Fruit fly (Drosophila melanogaster): ENCODE results near the gene Clp.
A peak's percentile ranks its signal among the peaks of the same experiment; 100 is the strongest.

Gene Clp

dm6 chr2L:865851-866250 lies 46.1 kb downstream of the Clp start (continued):
- peak; percentile 97 for TF ChIP-seq CG32532 (GFP tag; IDR thresholded peaks at IDR 0.05)
- TF ChIP-seq hbn (GFP tag; IDR thresholded peaks at IDR 0.05; ENCODE audit: partially characterized antibody), result no peak
- no peak for TF ChIP-seq CG2129 (GFP tag; IDR thresholded peaks at IDR 0.05; ENCODE audit: partially characterized antibody)
- TF ChIP-seq unpg (GFP tag; optimal IDR thresholded peaks at IDR 0.05), result peak; percentile 97
- no peak for TF ChIP-seq ato (GFP tag; IDR thresholded peaks at IDR 0.05; ENCODE audit: partially characterized antibody)
- peak; percentile 91 for TF ChIP-seq tup (GFP tag; optimal IDR thresholded peaks at IDR 0.05)
- peak; percentile 87 for TF ChIP-seq CG18764 (GFP tag; optimal IDR thresholded peaks at IDR 0.05)
- peak; percentile 94 for TF ChIP-seq dati (GFP tag; IDR thresholded peaks at IDR 0.05)
- TF ChIP-seq bbx (GFP tag; IDR thresholded peaks at IDR 0.05; ENCODE audit: partially characterized antibody), result no peak
- TF ChIP-seq CG18011 (GFP tag; optimal IDR thresholded peaks at IDR 0.05), result peak; percentile 71
- peak; percentile 98 for TF ChIP-seq CG30403 (GFP tag; optimal IDR thresholded peaks at IDR 0.05)
- TF ChIP-seq gfzf (GFP tag; optimal IDR thresholded peaks at IDR 0.05), result peak; percentile 15
- TF ChIP-seq CG2712 (tag; optimal IDR thresholded peaks at IDR 0.05), result peak; percentile 97
- peak; percentile 95 for TF ChIP-seq sens-2 (GFP tag; IDR thresholded peaks at IDR 0.05)
- TF ChIP-seq CG8388 (GFP tag; optimal IDR thresholded peaks at IDR 0.05), result peak; percentile 95
- peak; percentile 94 for TF ChIP-seq CG13624 (GFP tag; optimal IDR thresholded peaks at IDR 0.05)
- TF ChIP-seq CG14014 (GFP tag; IDR thresholded peaks at IDR 0.05), result peak; percentile 97
- TF ChIP-seq dan (GFP tag; IDR thresholded peaks at IDR 0.05), result peak; percentile 80
- TF ChIP-seq CG15696 (tag; optimal IDR thresholded peaks at IDR 0.05), result peak; percentile 91
- peak; percentile 90 for TF ChIP-seq CG7271 (tag; optimal IDR thresholded peaks at IDR 0.05)
- TF ChIP-seq Mrtf (GFP tag; IDR thresholded peaks at IDR 0.05), result peak; percentile 95
- TF ChIP-seq kni (GFP tag; optimal IDR thresholded peaks at IDR 0.05), result peak; percentile 74
- peak; percentile 98 for TF ChIP-seq CG12769 (tag; optimal IDR thresholded peaks at IDR 0.05)
- peak; percentile 77 for TF ChIP-seq Jarid2 (GFP tag; optimal IDR thresholded peaks at IDR 0.05)
- TF ChIP-seq cg (GFP tag; optimal IDR thresholded peaks at IDR 0.05), result peak; percentile 16
- peak; percentile 88 for TF ChIP-seq CG6683 (GFP tag; optimal IDR thresholded peaks at IDR 0.05)
- TF ChIP-seq PHDP (tag; optimal IDR thresholded peaks at IDR 0.05), result peak; percentile 95
- peak; percentile 96 for TF ChIP-seq nmo (GFP tag; optimal IDR thresholded peaks at IDR 0.05)
- peak; percentile 96 for TF ChIP-seq ase (GFP tag; IDR thresholded peaks at IDR 0.05)
- peak; percentile 81 for TF ChIP-seq CG4282 (GFP tag; optimal IDR thresholded peaks at IDR 0.05)
- peak; percentile 84 for TF ChIP-seq ac (GFP tag; optimal IDR thresholded peaks at IDR 0.05)
- peak; percentile 97 for TF ChIP-seq CG7839 (tag; optimal IDR thresholded peaks at IDR 0.05)
- TF ChIP-seq Camta (GFP tag; optimal IDR thresholded peaks at IDR 0.05), result peak; percentile 94
- TF ChIP-seq sim (GFP tag; IDR thresholded peaks at IDR 0.05), result peak; percentile 94
- no peak for TF ChIP-seq pan (optimal IDR thresholded peaks at IDR 0.05)
- peak in 1 of 2 experiments; percentile 97 for TF ChIP-seq pan (GFP tag; optimal IDR thresholded peaks at IDR 0.05 in 1 of 2, IDR thresholded peaks at IDR 0.05 in 1 of 2)
- TF ChIP-seq pho (GFP tag; optimal IDR thresholded peaks at IDR 0.05), result peak; percentile 96
- peak; percentile 52 for TF ChIP-seq Sry-β (GFP tag; optimal IDR thresholded peaks at IDR 0.05)
- peak in 1 of 2 experiments; percentile 94 for TF ChIP-seq Hr78 (GFP tag; optimal IDR thresholded peaks at IDR 0.05)
- peak; percentile 97 for TF ChIP-seq ranshi (GFP tag; IDR thresholded peaks at IDR 0.05)
- peak; percentile 93 for TF ChIP-seq NfI (GFP tag; optimal IDR thresholded peaks at IDR 0.05)
- TF ChIP-seq inv (GFP tag; IDR thresholded peaks at IDR 0.05; ENCODE audit: partially characterized antibody), result no peak
- TF ChIP-seq bowl (GFP tag; IDR thresholded peaks at IDR 0.05), result peak; percentile 92
- TF ChIP-seq hb (GFP tag; IDR thresholded peaks at IDR 0.05; ENCODE audit: partially characterized antibody), result no peak
- peak; percentile 93 for TF ChIP-seq fd3F (GFP tag; optimal IDR thresholded peaks at IDR 0.05)
- peak; percentile 79 for TF ChIP-seq ftz-f1 (GFP tag; optimal IDR thresholded peaks at IDR 0.05)
- TF ChIP-seq pfk (GFP tag; optimal IDR thresholded peaks at IDR 0.05), result peak; percentile 20
- peak; percentile 89 to 96 for TF ChIP-seq bsh (GFP tag; optimal IDR thresholded peaks at IDR 0.05)
- peak; percentile 91 for TF ChIP-seq sug (tag; optimal IDR thresholded peaks at IDR 0.05)
